Fruit fly (Drosophila melanogaster) whole organism, prepupa: ENCODE measurements around the gene hbt.
A peak's percentile ranks its signal among the peaks of the same experiment; 100 is the strongest.

ENCODE experiments used
- Blimp-1 ChIP-seq: fragments of 200-800 bp; sonication (Bioruptor generic); optimal IDR thresholded peaks from 3 replicates; lab custom pipeline; 2017; ENCODE audit warnings: missing biosample characterization, missing genetic modification characterization, mild to moderate bottlenecking, moderate library complexity, missing genetic modification reagents
- CG10631 ChIP-seq: fragments of 200-800 bp; sonication (Bioruptor generic); optimal IDR thresholded peaks from 2 replicates; lab custom pipeline; 2016; ENCODE audit warnings: missing biosample characterization, missing genetic modification characterization
- CG10669 ChIP-seq: fragments of 200-800 bp; sonication (Bioruptor generic); optimal IDR thresholded peaks from 3 replicates; lab custom pipeline; 2018; ENCODE audit warnings: missing biosample characterization, mild to moderate bottlenecking, missing genetic modification characterization, moderate library complexity
- CG11762 ChIP-seq: fragments of 200-800 bp; sonication (Bioruptor generic); optimal IDR thresholded peaks from 3 replicates; lab custom pipeline; 2016; ENCODE audit warnings: missing biosample characterization, missing genetic modification characterization; ENCODE audit not compliant: insufficient read depth
- CG11902 ChIP-seq: fragments of 200-800 bp; sonication (Bioruptor generic); optimal IDR thresholded peaks from 3 replicates; lab custom pipeline; 2016; ENCODE audit warnings: missing biosample characterization, missing genetic modification characterization
- CG1621 ChIP-seq: fragments of 200-800 bp; sonication (Bioruptor generic); optimal IDR thresholded peaks from 3 replicates; lab custom pipeline; 2018; ENCODE audit warnings: missing biosample characterization, mild to moderate bottlenecking, missing genetic modification characterization
- CG16779 ChIP-seq: fragments of 200-800 bp; sonication (Bioruptor generic); optimal IDR thresholded peaks from 3 replicates; lab custom pipeline; 2017; ENCODE audit warnings: missing biosample characterization, mild to moderate bottlenecking, missing genetic modification characterization
- CG31627 ChIP-seq: fragments of 200-800 bp; sonication (Bioruptor generic); optimal IDR thresholded peaks from 3 replicates; lab custom pipeline; 2016; ENCODE audit warnings: missing biosample characterization, missing genetic modification characterization
- CG34406 ChIP-seq: fragments of 200-800 bp; sonication (Bioruptor generic); optimal IDR thresholded peaks from 3 replicates; lab custom pipeline; 2016; ENCODE audit warnings: missing biosample characterization, missing genetic modification characterization
- CG6276 ChIP-seq: fragments of 200-800 bp; sonication (Bioruptor generic); optimal IDR thresholded peaks from 2 replicates; lab custom pipeline; 2017; ENCODE audit warnings: missing biosample characterization, mild to moderate bottlenecking, missing genetic modification characterization
- CG8319 ChIP-seq: fragments of 200-800 bp; sonication (Bioruptor generic); optimal IDR thresholded peaks from 3 replicates; lab custom pipeline; 2016; ENCODE audit warnings: missing biosample characterization, missing genetic modification characterization
- CG9139 ChIP-seq: fragments of 200-800 bp; sonication (Bioruptor generic); optimal IDR thresholded peaks from 3 replicates; lab custom pipeline; 2017; ENCODE audit warnings: missing biosample characterization, mild to moderate bottlenecking, missing genetic modification characterization
- Eip93F ChIP-seq: fragments of 200-800 bp; sonication (Bioruptor generic); optimal IDR thresholded peaks from 2 replicates; lab custom pipeline; 2016; ENCODE audit warnings: missing biosample characterization, mild to moderate bottlenecking, missing genetic modification characterization
- Ets21C ChIP-seq: fragments of 200-800 bp; sonication (Bioruptor generic); optimal IDR thresholded peaks from 3 replicates; lab custom pipeline; 2016; ENCODE audit warnings: missing biosample characterization, missing genetic modification characterization
- Ets96B ChIP-seq: fragments of 200-800 bp; optimal IDR thresholded peaks from 2 replicates; lab custom pipeline; 2019; ENCODE audit warnings: missing biosample characterization, mild to moderate bottlenecking, missing genetic modification characterization, moderate library complexity
- Hr39 ChIP-seq: fragments of 200-800 bp; sonication (Bioruptor generic); optimal IDR thresholded peaks from 2 replicates; lab custom pipeline; 2016; ENCODE audit warnings: missing biosample characterization, missing genetic modification characterization
- Hr4 ChIP-seq: fragments of 200-800 bp; sonication (Bioruptor generic); optimal IDR thresholded peaks from 3 replicates; lab custom pipeline; 2016; ENCODE audit warnings: missing biosample characterization, missing genetic modification characterization
- Lpt ChIP-seq: fragments of 200-800 bp; sonication (Bioruptor generic); optimal IDR thresholded peaks from 3 replicates; lab custom pipeline; 2016; ENCODE audit warnings: missing biosample characterization, missing genetic modification characterization
- OdsH ChIP-seq: fragments of 200-800 bp; sonication (Bioruptor generic); optimal IDR thresholded peaks from 3 replicates; lab custom pipeline; 2016; ENCODE audit warnings: missing biosample characterization, missing genetic modification characterization
- Smox ChIP-seq: fragments of 200-800 bp; sonication (Bioruptor generic); optimal IDR thresholded peaks from 3 replicates; lab custom pipeline; 2016; ENCODE audit warnings: missing biosample characterization, missing genetic modification characterization
- Sox15 ChIP-seq: fragments of 200-800 bp; sonication (Bioruptor generic); optimal IDR thresholded peaks from 3 replicates; lab custom pipeline; 2016; ENCODE audit warnings: missing biosample characterization, missing genetic modification characterization
- achi ChIP-seq: fragments of 200-800 bp; sonication (Bioruptor generic); optimal IDR thresholded peaks from 3 replicates; lab custom pipeline; 2016; ENCODE audit warnings: missing biosample characterization, missing genetic modification characterization
- acj6 ChIP-seq: fragments of 200-800 bp; sonication (Bioruptor generic); optimal IDR thresholded peaks from 3 replicates; lab custom pipeline; 2016; ENCODE audit warnings: missing biosample characterization, missing genetic modification characterization
- cyc ChIP-seq: fragments of 200-800 bp; sonication (Bioruptor generic); optimal IDR thresholded peaks from 3 replicates; lab custom pipeline; 2016; ENCODE audit warnings: missing biosample characterization, missing genetic modification characterization
- eg ChIP-seq: fragments of 200-800 bp; sonication (Bioruptor generic); IDR thresholded peaks from 3 replicates; pipeline ENCODE4 v1.3.6; 2022; ENCODE audit warnings: missing biosample characterization, missing genetic modification characterization
- esn ChIP-seq: fragments of 200-800 bp; sonication (Bioruptor generic); optimal IDR thresholded peaks from 2 replicates; lab custom pipeline; 2016; ENCODE audit warnings: missing biosample characterization, mild to moderate bottlenecking, missing genetic modification characterization, moderate library complexity
- fd59A ChIP-seq: fragments of 200-800 bp; sonication (Bioruptor generic); optimal IDR thresholded peaks from 2 replicates; lab custom pipeline; 2017; ENCODE audit warnings: missing biosample characterization, mild to moderate bottlenecking, missing genetic modification characterization, missing genetic modification reagents
- fd85E ChIP-seq: fragments of 200-800 bp; sonication (Bioruptor generic); optimal IDR thresholded peaks from 3 replicates; lab custom pipeline; 2016; ENCODE audit warnings: missing biosample characterization, missing genetic modification characterization
- lz ChIP-seq: fragments of 200-800 bp; sonication (Bioruptor generic); optimal IDR thresholded peaks from 3 replicates; lab custom pipeline; 2016; ENCODE audit warnings: missing biosample characterization, missing genetic modification characterization
- pdm3 ChIP-seq: fragments of 200-800 bp; sonication (Bioruptor generic); optimal IDR thresholded peaks from 3 replicates; lab custom pipeline; 2016; ENCODE audit warnings: missing biosample characterization, missing genetic modification characterization
- salr ChIP-seq, 2 experiments: fragments of 200-800 bp; sonication (Bioruptor generic); optimal IDR thresholded peaks; 3 replicates each; lab custom pipeline; 2016 to 2018; ENCODE audit warnings: missing biosample characterization in 2 of 2, missing genetic modification characterization in 2 of 2, mild to moderate bottlenecking in 1 of 2
- vri ChIP-seq: fragments of 200-800 bp; sonication (Bioruptor generic); optimal IDR thresholded peaks from 3 replicates; lab custom pipeline; 2016; ENCODE audit warnings: missing biosample characterization, mild to moderate bottlenecking, missing genetic modification characterization

Gene hbt

dm6 chr2L:13367378-13367777 lies 36.5 kb upstream of the hbt start, which contains the start of gene Tap42 (continued):
- TF ChIP-seq Lpt (no peak), vri (no peak), CG10669 (GFP tag; lab: Kevin White, UChicago) (no peak), CG9139 (GFP tag; lab: Kevin White, UChicago) (no peak)

- TF ChIP-seq CG34406 (GFP tag; lab: Kevin White, UChicago) (peak; percentile 43), Ets21C (GFP tag; lab: Kevin White, UChicago) (peak; percentile 20), CG8319 (GFP tag; lab: Kevin White, UChicago) (peak; percentile 22), CG10631 (GFP tag; lab: Kevin White, UChicago) (peak; percentile 57), Eip93F (GFP tag; lab: Kevin White, UChicago) (no peak), cyc (peak; percentile 35), acj6 (GFP tag; lab: Kevin White, UChicago) (peak; percentile 59), OdsH (GFP tag; lab: Kevin White, UChicago) (no peak), eg (GFP tag; lab: Robert Waterston, UW) (peak; percentile 32; the same call in 1 of the 3 replicates), CG11902 (GFP tag; lab: Kevin White, UChicago) (peak; percentile 26), achi (peak; percentile 52), Smox (GFP tag; lab: Kevin White, UChicago) (peak; percentile 39), fd85E (GFP tag; lab: Kevin White, UChicago) (no peak), CG31627 (GFP tag; lab: Kevin White, UChicago) (peak; percentile 27), salr (GFP tag; optimal IDR thresholded peaks at IDR 0.05; lab: Kevin White, UChicago) (no peak), CG1621 (tag; lab: Kevin White, UChicago) (peak; percentile 75), lz (GFP tag; lab: Kevin White, UChicago) (peak; percentile 48), Sox15 (GFP tag; lab: Kevin White, UChicago) (peak; percentile 20), Hr39 (GFP tag; lab: Kevin White, UChicago) (peak; percentile 45)
- TF ChIP-seq, all 60 proteins: peak for 15
Measured at dm6 chr2L:13366109-13366747, 35.3 kb upstream of the hbt start, which contains the start of the genes Nnp-1 and Grx3. Gene Nnp-1 (minus strand): TSS chr2L:13366189. Gene Grx3 (plus strand): TSS chr2L:13366447.

- TF ChIP-seq pdm3 (GFP tag; lab: Kevin White, UChicago) (no peak), Hr4 (GFP tag; lab: Kevin White, UChicago) (no peak), fd59A (GFP tag; lab: Kevin White, UChicago) (no peak), CG16779 (tag; lab: Kevin White, UChicago) (no peak), CG6276 (GFP tag; lab: Kevin White, UChicago) (no peak), eg (GFP tag; lab: Robert Waterston, UW) (no peak), esn (GFP tag; lab: Kevin White, UChicago) (no peak), OdsH (GFP tag; lab: Kevin White, UChicago) (no peak), cyc (no peak), achi (no peak), Ets96B (tag; lab: Kevin White, UChicago) (no peak), CG11762 (GFP tag; lab: Kevin White, UChicago) (no peak), Blimp-1 (GFP tag; lab: Kevin White, UChicago) (no peak)
- TF ChIP-seq, all 60 proteins: peak for 0
Measured at dm6 chr2L:13362953-13363352, 32.0 kb upstream of the hbt start.

dm6 chr2L:13361465-13361864 lies 30.5 kb upstream of the hbt start, which contains the start of gene CG9377:
Gene CG9377 (minus strand): TSS chr2L:13361565.
- TF ChIP-seq OdsH (GFP tag; lab: Kevin White, UChicago) (no peak), eg (GFP tag; lab: Robert Waterston, UW) (no peak)
